Fruit fly (Drosophila melanogaster) whole organism, embryonic: Measurements from ENCODE around the gene CG8671.

Source experiments
- Antp ChIP-seq: fragments of 200-800 bp; sonication (Bioruptor generic); optimal IDR thresholded peaks from 3 replicates; lab custom pipeline; 2016; ENCODE audit warnings: missing biosample characterization, missing genetic modification characterization
- Asciz ChIP-seq: fragments of 200-800 bp; sonication (Bioruptor generic); optimal IDR thresholded peaks from 2 replicates; lab custom pipeline; 2017; ENCODE audit warnings: missing biosample characterization, mild to moderate bottlenecking, missing genetic modification characterization, missing genetic modification reagents
- Atf6 ChIP-seq: fragments of 200-800 bp; sonication (Bioruptor generic); IDR thresholded peaks from 2 replicates; pipeline ENCODE4 v1.3.6; 2022; ENCODE audit warnings: missing biosample characterization, missing genetic modification characterization
- CG1024 ChIP-seq: fragments of 200-800 bp; sonication (Bioruptor generic); IDR thresholded peaks from 2 replicates; pipeline ENCODE4 v1.3.6; 2022; ENCODE audit warnings: missing biosample characterization, missing genetic modification characterization
- CG10267 ChIP-seq: fragments of 200-800 bp; sonication (Bioruptor generic); optimal IDR thresholded peaks from 2 replicates; lab custom pipeline; 2018; ENCODE audit warnings: missing biosample characterization, mild to moderate bottlenecking, missing genetic modification characterization, moderate library complexity
- CG10654 ChIP-seq: fragments of 200-800 bp; sonication (Bioruptor generic); optimal IDR thresholded peaks from 2 replicates; lab custom pipeline; 2016; ENCODE audit warnings: missing biosample characterization, missing genetic modification characterization
- CG11247 ChIP-seq: fragments of 200-800 bp; sonication (Bioruptor generic); IDR thresholded peaks from 2 replicates; pipeline ENCODE4 v1.3.6; 2022; ENCODE audit warnings: missing biosample characterization, missing genetic modification characterization
- CG12236 ChIP-seq: fragments of 200-800 bp; sonication (Bioruptor generic); optimal IDR thresholded peaks from 2 replicates; lab custom pipeline; 2016; ENCODE audit warnings: missing biosample characterization, missing genetic modification characterization
- CG12769 ChIP-seq: fragments of 200-800 bp; sonication (Bioruptor generic); optimal IDR thresholded peaks from 2 replicates; lab custom pipeline; 2019; ENCODE audit warnings: missing biosample characterization, mild to moderate bottlenecking, missing genetic modification characterization, moderate library complexity
- CG17186 ChIP-seq: fragments of 200-800 bp; sonication (Bioruptor generic); optimal IDR thresholded peaks from 3 replicates; lab custom pipeline; 2017; ENCODE audit warnings: missing biosample characterization, missing genetic modification reagents, missing genetic modification characterization
- CG2202 ChIP-seq: fragments of 200-800 bp; sonication (Bioruptor generic); optimal IDR thresholded peaks from 2 replicates; lab custom pipeline; 2018; ENCODE audit warnings: missing biosample characterization, mild to moderate bottlenecking, missing genetic modification characterization
- CG2678 ChIP-seq: fragments of 200-800 bp; sonication (Bioruptor generic); optimal IDR thresholded peaks from 3 replicates; lab custom pipeline; 2019; ENCODE audit warnings: missing biosample characterization, mild to moderate bottlenecking, missing genetic modification characterization, moderate library complexity
- CG2889 ChIP-seq: fragments of 200-800 bp; sonication (Bioruptor generic); IDR thresholded peaks from 3 replicates; pipeline ENCODE4 v1.3.6; 2022; ENCODE audit warnings: missing biosample characterization, missing genetic modification characterization
- CG32532 ChIP-seq: fragments of 200-800 bp; sonication (Bioruptor generic); IDR thresholded peaks from 2 replicates; pipeline ENCODE4 v1.3.6; 2022; ENCODE audit warnings: missing biosample characterization, missing genetic modification characterization
- CG4424 ChIP-seq: fragments of 200-800 bp; sonication (Bioruptor generic); optimal IDR thresholded peaks from 3 replicates; lab custom pipeline; 2016; ENCODE audit warnings: missing biosample characterization, missing genetic modification characterization
- CG5953 ChIP-seq: fragments of 200-800 bp; sonication (Bioruptor generic); IDR thresholded peaks from 2 replicates; pipeline ENCODE4 v1.3.6; 2022; ENCODE audit warnings: missing biosample characterization, missing genetic modification characterization
- CG7928 ChIP-seq: fragments of 200-800 bp; sonication (Bioruptor generic); optimal IDR thresholded peaks from 2 replicates; lab custom pipeline; 2017; ENCODE audit warnings: missing biosample characterization, mild to moderate bottlenecking, missing genetic modification characterization
- CG8359 ChIP-seq: fragments of 200-800 bp; sonication (Bioruptor generic); optimal IDR thresholded peaks from 2 replicates; lab custom pipeline; 2017; ENCODE audit warnings: missing biosample characterization, mild to moderate bottlenecking, missing genetic modification characterization, borderline replicate concordance
- Dip2 ChIP-seq: fragments of 200-800 bp; sonication (Bioruptor generic); IDR thresholded peaks from 2 replicates; pipeline ENCODE4 v1.3.6; 2022; ENCODE audit warnings: missing biosample characterization, missing genetic modification characterization
- Drgx ChIP-seq: fragments of 200-800 bp; sonication (Bioruptor generic); IDR thresholded peaks from 2 replicates; pipeline ENCODE4 v1.3.6; 2022; ENCODE audit warnings: missing biosample characterization, missing genetic modification characterization
- E2f2 ChIP-seq: fragments of 200-800 bp; sonication (Bioruptor generic); IDR thresholded peaks from 2 replicates; pipeline ENCODE4 v1.3.6; 2022; ENCODE audit warnings: missing biosample characterization, missing genetic modification characterization
- Ets65A ChIP-seq: fragments of 200-800 bp; sonication (Bioruptor generic); peaks from one replicate; lab custom pipeline; 2016; ENCODE audit warnings: missing biosample characterization, missing genetic modification characterization
- H2.0 ChIP-seq: fragments of 200-800 bp; sonication (Bioruptor generic); IDR thresholded peaks from 2 replicates; pipeline ENCODE4 v1.3.6; 2022; ENCODE audit warnings: missing biosample characterization, missing genetic modification characterization
- HLH54F ChIP-seq: fragments of 200-800 bp; sonication (Bioruptor generic); optimal IDR thresholded peaks from 3 replicates; lab custom pipeline; 2016; ENCODE audit warnings: missing biosample characterization, missing genetic modification characterization
- Hr51 ChIP-seq, 2 experiments: fragments of 200-800 bp; sonication (Bioruptor generic); optimal IDR thresholded peaks; 2 replicates in 1 of 2; 3 replicates in 1 of 2; lab custom pipeline; 2016 to 2018; ENCODE audit warnings: missing biosample characterization in 2 of 2, missing genetic modification characterization in 2 of 2, mild to moderate bottlenecking in 1 of 2, moderate library complexity in 1 of 2
- Med ChIP-seq: fragments of 200-800 bp; sonication (Bioruptor generic); peaks from one replicate; lab custom pipeline; 2016; ENCODE audit warnings: missing biosample characterization, missing genetic modification characterization, mild to moderate bottlenecking, inconsistent platforms, moderate library complexity
- Meics ChIP-seq: fragments of 200-800 bp; sonication (Bioruptor generic); optimal IDR thresholded peaks from 2 replicates; lab custom pipeline; 2017; ENCODE audit warnings: missing biosample characterization, mild to moderate bottlenecking, missing genetic modification characterization
- Mrtf ChIP-seq: fragments of 200-800 bp; sonication (Bioruptor generic); IDR thresholded peaks from 3 replicates; pipeline ENCODE4 v1.3.6; 2022; ENCODE audit warnings: missing biosample characterization, missing genetic modification characterization
- Six4 ChIP-seq: fragments of 200-800 bp; sonication (Bioruptor generic); optimal IDR thresholded peaks from 2 replicates; lab custom pipeline; 2016; ENCODE audit warnings: missing biosample characterization, missing genetic modification characterization
- ab ChIP-seq: fragments of 200-800 bp; sonication (Bioruptor generic); optimal IDR thresholded peaks from 2 replicates; lab custom pipeline; 2016; ENCODE audit warnings: missing biosample characterization, missing genetic modification characterization
- ap ChIP-seq: fragments of 200-800 bp; sonication (Bioruptor generic); IDR thresholded peaks from 2 replicates; pipeline ENCODE4 v1.3.6; 2022; ENCODE audit warnings: missing biosample characterization, missing genetic modification characterization
- br ChIP-seq: fragments of >200 bp; optimal IDR thresholded peaks from 2 replicates; lab custom pipeline; 2017
- cad ChIP-seq: fragments of >200 bp; optimal IDR thresholded peaks from 2 replicates; lab custom pipeline; 2017; ENCODE audit warnings: missing biosample characterization, missing genetic modification characterization
- chinmo ChIP-seq: fragments of 200-800 bp; sonication (Bioruptor generic); IDR thresholded peaks from 4 replicates; pipeline ENCODE4 v1.3.6; 2022; ENCODE audit warnings: missing biosample characterization, missing genetic modification characterization; ENCODE audit not compliant: partially characterized antibody
- crc ChIP-seq: fragments of 200-800 bp; sonication (Bioruptor generic); optimal IDR thresholded peaks from 2 replicates; lab custom pipeline; 2016; ENCODE audit warnings: missing biosample characterization, missing genetic modification characterization
- dan ChIP-seq: fragments of 200-800 bp; sonication (Bioruptor generic); IDR thresholded peaks from 2 replicates; pipeline ENCODE4 v1.3.6; 2022; ENCODE audit warnings: missing biosample characterization, missing genetic modification characterization
- dmrt11E ChIP-seq: fragments of 200-800 bp; sonication (Bioruptor generic); optimal IDR thresholded peaks from 3 replicates; lab custom pipeline; 2018; ENCODE audit warnings: missing biosample characterization, mild to moderate bottlenecking, missing genetic modification characterization, moderate library complexity
- dpn ChIP-seq, 2 experiments: fragments of 200-800 bp; sonication (Bioruptor generic); optimal IDR thresholded peaks; 3 replicates each; lab custom pipeline; 2016; ENCODE audit warnings: missing biosample characterization in 2 of 2, missing genetic modification characterization in 2 of 2
- exex ChIP-seq: fragments of 200-800 bp; sonication (Bioruptor generic); optimal IDR thresholded peaks from 4 replicates; lab custom pipeline; 2018; ENCODE audit warnings: missing biosample characterization, mild to moderate bottlenecking, missing genetic modification characterization, moderate library complexity
- ham ChIP-seq: fragments of 200-800 bp; sonication (Bioruptor generic); IDR thresholded peaks from 2 replicates; pipeline ENCODE4 v1.3.6; 2022; ENCODE audit warnings: missing biosample characterization, missing genetic modification characterization
- ind ChIP-seq: fragments of 200-800 bp; sonication (Bioruptor generic); optimal IDR thresholded peaks from 3 replicates; lab custom pipeline; 2016; ENCODE audit warnings: missing biosample characterization, missing genetic modification characterization
- inv ChIP-seq: fragments of 200-800 bp; sonication (Bioruptor generic); IDR thresholded peaks from 2 replicates; pipeline ENCODE4 v1.3.6; 2022; ENCODE audit warnings: missing biosample characterization, missing genetic modification characterization; ENCODE audit not compliant: partially characterized antibody
- kni ChIP-seq: fragments of 200-800 bp; sonication (Bioruptor generic); optimal IDR thresholded peaks from 3 replicates; lab custom pipeline; 2017; ENCODE audit warnings: mild to moderate bottlenecking, missing biosample characterization, missing genetic modification reagents, missing genetic modification characterization
- mld ChIP-seq: fragments of 200-800 bp; sonication (Bioruptor generic); IDR thresholded peaks from 3 replicates; pipeline ENCODE4 v1.3.6; 2022; ENCODE audit warnings: missing biosample characterization, missing genetic modification characterization; ENCODE audit not compliant: partially characterized antibody
- sc ChIP-seq, 3 experiments: fragments of >200 bp in 2 of 3; fragments of 200-800 bp in 1 of 3; sonication (Bioruptor generic) in 1 of 3; optimal IDR thresholded peaks; 2 replicates in 2 of 3; 3 replicates in 1 of 3; lab custom pipeline; 2017; ENCODE audit warnings: mild to moderate bottlenecking in 1 of 3, missing biosample characterization in 1 of 3, missing genetic modification characterization in 1 of 3, missing genetic modification reagents in 1 of 3
- sens ChIP-seq: fragments of 200-800 bp; sonication (Bioruptor generic); peaks from one replicate; lab custom pipeline; 2016; ENCODE audit warnings: missing biosample characterization, missing genetic modification characterization
- tap ChIP-seq: fragments of 200-800 bp; optimal IDR thresholded peaks from 3 replicates; lab custom pipeline; 2019; ENCODE audit warnings: missing biosample characterization, mild to moderate bottlenecking, missing genetic modification characterization, moderate library complexity
- tna ChIP-seq: fragments of 200-800 bp; sonication (Bioruptor generic); IDR thresholded peaks from 2 replicates; pipeline ENCODE4 v1.3.6; 2022; ENCODE audit warnings: missing biosample characterization, missing genetic modification characterization; ENCODE audit not compliant: partially characterized antibody
- vnd ChIP-seq: fragments of 200-800 bp; sonication (Bioruptor generic); IDR thresholded peaks from 3 replicates; pipeline ENCODE4 v1.3.6; 2022; ENCODE audit warnings: missing biosample characterization, missing genetic modification characterization; ENCODE audit not compliant: partially characterized antibody
- zen ChIP-seq: fragments of 200-800 bp; sonication (Bioruptor generic); optimal IDR thresholded peaks from 3 replicates; lab custom pipeline; 2018; ENCODE audit warnings: missing biosample characterization, mild to moderate bottlenecking, missing genetic modification characterization, moderate library complexity

The CG8671 gene

DNA sequence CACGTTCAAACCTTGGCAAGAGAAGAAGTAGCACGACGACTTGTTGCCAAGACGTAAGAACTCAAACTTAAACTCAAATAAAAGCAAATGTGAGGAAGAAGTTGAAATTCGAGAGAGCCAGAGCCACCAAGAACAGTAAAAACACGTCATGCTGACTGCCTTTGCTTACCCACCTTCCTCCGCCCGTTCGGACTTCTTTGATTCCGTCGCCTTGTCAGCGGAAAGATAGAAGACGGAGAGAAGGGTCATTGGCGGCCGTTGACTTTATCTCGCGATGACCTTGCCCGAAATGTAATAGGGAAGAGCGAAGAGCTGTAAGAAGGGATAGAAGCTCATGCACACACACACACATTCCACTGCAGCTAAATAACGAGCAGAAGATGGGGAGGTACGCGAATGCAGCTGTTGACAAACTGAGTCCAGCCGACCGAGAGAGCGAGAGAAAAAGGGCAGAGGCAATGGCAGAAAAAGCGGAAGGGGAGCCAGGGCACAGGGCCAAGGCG is 18.7 kb upstream of the CG8671 start (continued):
- TF ChIP-seq dan (GFP tag; lab: Robert Waterston, UW) = no peak
- TF ChIP-seq mld (GFP tag; lab: Robert Waterston, UW) = no peak
- TF ChIP-seq Ets65A (GFP tag; lab: Kevin White, UChicago) = no peak
- TF ChIP-seq E2f2 (GFP tag; lab: Robert Waterston, UW) = no peak
- TF ChIP-seq CG2678 (tag; lab: Kevin White, UChicago) = no peak
- no peak for TF ChIP-seq H2.0
- no peak for TF ChIP-seq ab (GFP tag; lab: Kevin White, UChicago)
- no peak for TF ChIP-seq CG12236
- TF ChIP-seq dmrt11E = no peak
- TF ChIP-seq Asciz (GFP tag; lab: Kevin White, UChicago) = no peak
- no peak for TF ChIP-seq Hr51 (GFP tag; optimal IDR thresholded peaks at IDR 0.05; lab: Kevin White, UChicago)
- TF ChIP-seq CG10654 (GFP tag; lab: Kevin White, UChicago) = no peak
- no peak for TF ChIP-seq dpn (GFP tag; optimal IDR thresholded peaks at IDR 0.05; lab: Kevin White, UChicago)
- no peak for TF ChIP-seq tap
- no peak for TF ChIP-seq CG4424 (GFP tag; lab: Kevin White, UChicago)
- TF ChIP-seq CG2889 = no peak
- no peak for TF ChIP-seq zen (tag; lab: Kevin White, UChicago)
- no peak for TF ChIP-seq Six4
- TF ChIP-seq ind (GFP tag; lab: Kevin White, UChicago) = no peak
- no peak for TF ChIP-seq br
- no peak for TF ChIP-seq inv (GFP tag; lab: Robert Waterston, UW)
- TF ChIP-seq Meics (GFP tag; lab: Kevin White, UChicago) = no peak
- TF ChIP-seq sens (GFP tag; lab: Kevin White, UChicago) = peak; percentile 61
- TF ChIP-seq tna = no peak
- TF ChIP-seq CG17186 (GFP tag; lab: Kevin White, UChicago) = no peak

dm6 chr2L:21245093-21245736 is 17.5 kb upstream of the CG8671 start:
- no peak for TF ChIP-seq CG2889
- TF ChIP-seq CG12769 (tag; lab: Kevin White, UChicago) = peak; percentile 8
- no peak for TF ChIP-seq CG7928 (GFP tag; lab: Kevin White, UChicago)
- no peak for TF ChIP-seq Antp (GFP tag; lab: Kevin White, UChicago)
- TF ChIP-seq CG10267 = peak; percentile 24
- TF ChIP-seq cad (GFP tag; lab: Kevin White, UChicago) = no peak
- TF ChIP-seq vnd (GFP tag; lab: Robert Waterston, UW) = no peak
- peak; percentile 73 for TF ChIP-seq kni (GFP tag; lab: Kevin White, UChicago)
- no peak for TF ChIP-seq HLH54F (GFP tag; lab: Kevin White, UChicago)
- TF ChIP-seq CG2202 = no peak
- peak; percentile 51 for TF ChIP-seq Med
- TF ChIP-seq ap (GFP tag; lab: Robert Waterston, UW) = no peak
- no peak for TF ChIP-seq ham (GFP tag; lab: Robert Waterston, UW)
- no peak for TF ChIP-seq CG1024
- no peak for TF ChIP-seq CG8359 (GFP tag; lab: Kevin White, UChicago)
- 0 out of 2 replicates have a peak, but pooled peaks have one; percentile 12 for TF ChIP-seq Atf6 (GFP tag; lab: Robert Waterston, UW)
- no peak for TF ChIP-seq CG11247
- TF ChIP-seq CG32532 = no peak
- TF ChIP-seq chinmo (GFP tag; lab: Robert Waterston, UW) = peak; percentile 76; the same call in 1 of the 4 replicates
- no peak for TF ChIP-seq Mrtf
- no peak for TF ChIP-seq crc
- TF ChIP-seq Drgx (GFP tag; lab: Robert Waterston, UW) = peak; percentile 45; the same call in 1 of the 2 replicates
- TF ChIP-seq exex (tag; lab: Kevin White, UChicago) = no peak
- TF ChIP-seq sc (optimal IDR thresholded peaks at IDR 0.05; lab: Kevin White, UChicago) = no peak
- TF ChIP-seq sc (GFP tag; optimal IDR thresholded peaks at IDR 0.05; lab: Kevin White, UChicago) = no peak
- TF ChIP-seq sens (GFP tag; lab: Kevin White, UChicago) = peak; percentile 61
- TF ChIP-seq CG5953 (GFP tag; lab: Robert Waterston, UW) = no peak
- TF ChIP-seq Dip2 (GFP tag; lab: Robert Waterston, UW) = no peak
